Worm (Caenorhabditis elegans) whole organism, early embryonic: ENCODE results near the gene C56C10.9.

Source experiments
- B0310.2 ChIP-seq: sonication (generic microtip); optimal IDR thresholded peaks from 2 replicates; lab custom pipeline; 2016; ENCODE audit warnings: mild to moderate bottlenecking, missing genetic modification characterization, missing compliant biosample characterization
- F13C5.2 ChIP-seq: sonication (generic microtip); optimal IDR thresholded peaks from 2 replicates; lab custom pipeline; 2017; ENCODE audit warnings: mild to moderate bottlenecking, missing genetic modification characterization, inconsistent platforms, missing compliant biosample characterization
- aly-1 ChIP-seq: sonication (generic microtip); optimal IDR thresholded peaks from 2 replicates; lab custom pipeline; 2016; ENCODE audit warnings: missing genetic modification characterization, missing compliant biosample characterization
- ama-1 ChIP-seq: fragments of 150-350 bp; optimal IDR thresholded peaks from 2 replicates; lab custom pipeline; 2014
- ceh-13 ChIP-seq: fragments of 200-800 bp; sonication (Bioruptor generic); optimal IDR thresholded peaks from 2 replicates; lab custom pipeline; 2018; ENCODE audit warnings: mild to moderate bottlenecking, missing genetic modification characterization, missing compliant biosample characterization
- ceh-36 ChIP-seq: sonication (generic microtip); optimal IDR thresholded peaks from 2 replicates; lab custom pipeline; 2016; ENCODE audit warnings: missing genetic modification characterization, inconsistent platforms, missing compliant biosample characterization
- ets-7 ChIP-seq: sonication (generic microtip); optimal IDR thresholded peaks from 2 replicates; lab custom pipeline; 2016; ENCODE audit warnings: missing genotype, missing genetic modification characterization, missing compliant biosample characterization
- flt-1 ChIP-seq: fragments of 200-800 bp; sonication (Bioruptor generic); IDR thresholded peaks from 2 replicates; pipeline ENCODE4 v1.3.6; 2022; ENCODE audit warnings: missing genetic modification characterization, missing compliant biosample characterization
- hmbx-1 ChIP-seq: sonication (generic microtip); optimal IDR thresholded peaks from 2 replicates; lab custom pipeline; 2016; ENCODE audit warnings: mild to moderate bottlenecking, missing genetic modification characterization, missing compliant biosample characterization
- hmg-4 ChIP-seq: fragments of 200-800 bp; sonication (Bioruptor generic); optimal IDR thresholded peaks from 2 replicates; lab custom pipeline; 2018; ENCODE audit warnings: mild to moderate bottlenecking, missing genetic modification characterization, missing compliant biosample characterization
- hnd-1 ChIP-seq: sonication (generic microtip); optimal IDR thresholded peaks from 2 replicates; lab custom pipeline; 2016; ENCODE audit warnings: missing genetic modification characterization, missing compliant biosample characterization
- pes-1 ChIP-seq: fragments of 200-800 bp; sonication (Bioruptor generic); IDR thresholded peaks from 2 replicates; pipeline ENCODE4 v1.3.6; 2022; ENCODE audit warnings: missing genetic modification reagents, missing genetic modification characterization, missing compliant biosample characterization
- scrt-1 ChIP-seq: fragments of 200-800 bp; sonication (Bioruptor generic); IDR thresholded peaks from 2 replicates; pipeline ENCODE4 v1.3.6; 2022; ENCODE audit warnings: missing genetic modification characterization, missing compliant biosample characterization
- sea-1 ChIP-seq: fragments of 200-800 bp; sonication (Bioruptor generic); conservative IDR thresholded peaks from 2 replicates; pipeline ENCODE4 v1.3.6; 2022; ENCODE audit warnings: missing genetic modification characterization, missing compliant biosample characterization
- tbx-11 ChIP-seq: fragments of 200-800 bp; sonication (Bioruptor generic); IDR thresholded peaks from 2 replicates; pipeline ENCODE4 v1.3.6; 2022; ENCODE audit warnings: missing genetic modification characterization, missing compliant biosample characterization
- tbx-37 ChIP-seq: fragments of 200-800 bp; sonication (Bioruptor generic); conservative IDR thresholded peaks from 2 replicates; pipeline ENCODE4 v1.3.6; 2022; ENCODE audit warnings: missing genetic modification reagents, missing genetic modification characterization, missing compliant biosample characterization
- tra-4 ChIP-seq: sonication (generic microtip); optimal IDR thresholded peaks from 2 replicates; lab custom pipeline; 2017; ENCODE audit warnings: missing genetic modification characterization, missing compliant biosample characterization

The C56C10.9 gene

DNA sequence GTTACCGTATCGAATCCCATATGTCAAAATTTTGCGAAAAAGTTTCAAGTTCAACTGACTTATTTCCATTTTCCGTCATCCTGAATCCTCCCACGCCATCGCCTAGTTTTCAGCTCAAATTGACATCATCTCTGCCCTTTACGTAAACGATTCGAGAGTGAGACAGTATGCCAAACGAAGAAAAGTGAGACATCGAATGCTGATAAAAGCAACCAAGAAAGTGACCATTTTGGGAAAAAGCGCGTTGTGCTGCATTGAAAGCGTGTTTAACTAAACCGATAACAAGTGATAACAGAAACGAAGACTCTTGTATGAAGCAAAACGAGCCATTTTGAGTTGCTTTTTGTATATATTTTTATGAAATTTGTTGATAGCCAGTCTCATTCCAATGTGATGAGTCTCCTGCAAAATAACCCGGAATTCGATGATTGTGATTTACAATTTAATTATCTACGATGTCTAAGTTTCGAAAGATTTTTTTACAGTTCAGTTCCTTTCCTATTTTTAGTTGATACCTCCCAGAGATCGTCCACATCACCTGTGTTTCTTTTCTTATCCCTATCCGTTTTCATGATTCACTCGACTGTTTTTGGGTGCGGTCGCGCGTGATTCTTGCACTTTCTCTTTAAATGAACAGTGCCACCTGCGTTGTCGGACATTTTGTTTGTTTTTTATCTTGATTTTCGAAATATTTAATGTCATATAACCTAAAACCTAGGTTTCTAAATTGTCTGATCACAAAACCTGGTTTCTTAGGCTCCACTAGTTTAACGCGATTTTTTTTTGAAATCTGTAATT, 23.3 kb upstream of the C56C10.9 start:
- no peak for TF ChIP-seq scrt-1 (GFP tag; lab: Robert Waterston, UW)
- no peak for TF ChIP-seq ama-1 (lab: Kevin White, UChicago)
- no peak for TF ChIP-seq tbx-37
- TF ChIP-seq F13C5.2, result no peak
- TF ChIP-seq hmbx-1, result no peak
- no peak for TF ChIP-seq sea-1
- TF ChIP-seq ceh-36, result no peak

DNA sequence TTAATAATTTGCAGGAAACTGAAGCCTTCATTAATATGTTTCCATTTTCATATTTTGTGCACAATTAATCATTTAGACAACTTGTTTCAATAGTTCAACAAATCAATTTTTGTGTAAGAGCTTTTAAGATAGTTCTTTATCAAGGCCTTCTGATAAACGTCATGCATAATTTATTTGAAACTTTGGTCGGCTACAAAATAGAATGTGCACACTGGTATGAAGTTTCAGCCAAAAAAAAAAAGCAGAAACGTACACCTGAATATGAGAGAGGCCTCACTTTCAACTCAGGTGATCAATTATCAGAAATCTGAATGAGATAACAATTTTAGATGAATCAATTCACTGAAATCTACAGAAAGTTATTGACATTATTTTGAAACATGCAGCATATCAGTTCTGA, 22.3 kb upstream of the C56C10.9 start:
- no peak for TF ChIP-seq B0310.2
- no peak for TF ChIP-seq aly-1 (tag; lab: Kevin White, UChicago)
- no peak for TF ChIP-seq F13C5.2
- no peak for TF ChIP-seq sea-1
- no peak for TF ChIP-seq ceh-36
- no peak for TF ChIP-seq flt-1 (GFP tag; lab: Robert Waterston, UW)
- TF ChIP-seq hmbx-1, result no peak
- TF ChIP-seq ets-7 (tag; lab: Kevin White, UChicago), result no peak
- TF ChIP-seq pes-1 (GFP tag; lab: Robert Waterston, UW), result no peak
- no peak for TF ChIP-seq hnd-1 (tag; lab: Kevin White, UChicago)
- no peak for TF ChIP-seq tbx-37
- no peak for TF ChIP-seq tra-4 (tag; lab: Kevin White, UChicago)
- TF ChIP-seq scrt-1 (GFP tag; lab: Robert Waterston, UW), result no peak
- TF ChIP-seq ceh-13 (GFP tag; lab: Kevin White, UChicago), result no peak
- TF ChIP-seq tbx-11 (GFP tag; lab: Robert Waterston, UW), result no peak
- TF ChIP-seq hmg-4 (GFP tag; lab: Kevin White, UChicago), result no peak
- no peak for TF ChIP-seq ama-1 (lab: Kevin White, UChicago)

DNA sequence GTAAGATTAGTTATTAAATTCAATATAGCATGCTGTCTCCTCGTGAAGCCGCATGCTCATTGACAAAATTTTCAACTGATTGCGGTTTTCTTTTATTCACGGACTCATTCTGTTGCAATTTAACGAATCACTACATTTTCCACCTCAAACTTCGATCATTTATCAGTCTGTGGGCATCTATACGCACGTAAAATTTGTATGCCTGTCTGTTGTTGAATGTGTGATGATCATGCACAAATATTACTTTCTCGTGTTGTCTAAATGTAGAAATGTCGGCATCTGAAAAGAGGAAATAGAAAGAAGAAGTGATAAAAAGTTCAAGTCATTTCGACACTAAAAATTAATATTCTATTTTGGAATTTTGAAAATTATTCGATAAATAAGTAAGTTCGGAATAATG, 20.4 kb upstream of the C56C10.9 start:
- TF ChIP-seq aly-1 (tag; lab: Kevin White, UChicago), result no peak
- TF ChIP-seq B0310.2, result no peak
- no peak for TF ChIP-seq ceh-13 (GFP tag; lab: Kevin White, UChicago)
- no peak for TF ChIP-seq tra-4 (tag; lab: Kevin White, UChicago)

DNA sequence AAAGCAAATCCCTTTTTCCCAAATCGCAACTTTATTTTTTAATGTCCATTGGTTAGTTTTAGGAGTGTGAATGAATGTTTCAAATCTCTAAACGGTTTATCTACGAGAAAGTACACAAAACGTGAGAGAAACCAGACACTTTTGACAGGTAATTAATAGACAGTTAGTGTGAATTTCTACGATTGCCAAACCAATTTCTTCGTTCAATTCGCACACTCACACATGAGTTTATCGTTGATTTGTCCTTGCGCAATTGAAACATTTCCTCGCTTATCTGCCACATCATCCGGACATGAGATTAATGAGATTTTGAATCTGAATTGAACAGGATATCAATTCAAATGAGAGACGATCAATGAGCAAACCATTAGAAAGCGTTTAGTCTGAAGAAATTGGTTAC, 18.1 kb upstream of the C56C10.9 start:
- no peak for TF ChIP-seq flt-1 (GFP tag; lab: Robert Waterston, UW)
- no peak for TF ChIP-seq ceh-13 (GFP tag; lab: Kevin White, UChicago)
- no peak for TF ChIP-seq aly-1 (tag; lab: Kevin White, UChicago)
- TF ChIP-seq F13C5.2, result no peak
- TF ChIP-seq ama-1 (lab: Kevin White, UChicago), result no peak
- no peak for TF ChIP-seq hmg-4 (GFP tag; lab: Kevin White, UChicago)
- no peak for TF ChIP-seq ets-7 (tag; lab: Kevin White, UChicago)
- TF ChIP-seq ceh-36, result no peak
- TF ChIP-seq hnd-1 (tag; lab: Kevin White, UChicago), result no peak
- TF ChIP-seq tra-4 (tag; lab: Kevin White, UChicago), result no peak
- no peak for TF ChIP-seq pes-1 (GFP tag; lab: Robert Waterston, UW)
- TF ChIP-seq tbx-11 (GFP tag; lab: Robert Waterston, UW), result no peak
- TF ChIP-seq B0310.2, result no peak
- TF ChIP-seq hmbx-1, result no peak
- TF ChIP-seq sea-1, result no peak

DNA sequence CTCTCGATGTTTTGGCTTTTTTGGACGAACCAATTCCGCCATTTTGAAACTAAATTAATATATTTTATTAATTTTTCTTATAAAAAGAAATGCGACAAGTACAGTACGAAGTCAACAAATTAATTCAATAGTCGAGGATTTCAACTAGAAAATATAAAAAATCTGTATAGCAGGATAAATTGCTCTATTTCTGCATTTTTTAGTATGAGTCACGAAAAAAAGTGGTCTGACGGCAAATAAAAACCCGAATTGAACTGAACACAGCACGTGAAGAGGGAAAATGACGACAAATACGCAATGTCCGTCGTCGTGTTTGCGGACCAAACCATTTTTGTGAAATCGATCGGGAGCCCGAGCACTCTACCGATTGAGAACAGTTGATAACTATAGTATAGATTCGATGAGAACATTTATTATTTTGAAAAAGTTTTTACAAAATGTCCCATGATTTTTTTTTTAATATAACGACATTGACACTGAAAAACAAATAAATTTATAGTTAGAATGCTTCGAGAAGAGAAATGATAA, 17.2 kb upstream of the C56C10.9 start, which contains the start of gene epg-5:
TSS of gene epg-5 (minus strand) at position 51 of the 528 bp plus-strand sequence.
- TF ChIP-seq ama-1 (lab: Kevin White, UChicago), result no peak
- no peak for TF ChIP-seq ets-7 (tag; lab: Kevin White, UChicago)
- no peak for TF ChIP-seq tbx-37
- TF ChIP-seq ceh-13 (GFP tag; lab: Kevin White, UChicago), result no peak
- no peak for TF ChIP-seq B0310.2
- no peak for TF ChIP-seq ceh-36
- TF ChIP-seq tbx-11 (GFP tag; lab: Robert Waterston, UW), result no peak
- TF ChIP-seq tra-4 (tag; lab: Kevin White, UChicago), result no peak
- no peak for TF ChIP-seq F13C5.2
- TF ChIP-seq hnd-1 (tag; lab: Kevin White, UChicago), result no peak
- TF ChIP-seq aly-1 (tag; lab: Kevin White, UChicago), result no peak
- TF ChIP-seq sea-1, result no peak
- no peak for TF ChIP-seq hmbx-1
- no peak for TF ChIP-seq pes-1 (GFP tag; lab: Robert Waterston, UW)
- TF ChIP-seq hmg-4 (GFP tag; lab: Kevin White, UChicago), result no peak
- no peak for TF ChIP-seq scrt-1 (GFP tag; lab: Robert Waterston, UW)
- TF ChIP-seq flt-1 (GFP tag; lab: Robert Waterston, UW), result no peak

DNA sequence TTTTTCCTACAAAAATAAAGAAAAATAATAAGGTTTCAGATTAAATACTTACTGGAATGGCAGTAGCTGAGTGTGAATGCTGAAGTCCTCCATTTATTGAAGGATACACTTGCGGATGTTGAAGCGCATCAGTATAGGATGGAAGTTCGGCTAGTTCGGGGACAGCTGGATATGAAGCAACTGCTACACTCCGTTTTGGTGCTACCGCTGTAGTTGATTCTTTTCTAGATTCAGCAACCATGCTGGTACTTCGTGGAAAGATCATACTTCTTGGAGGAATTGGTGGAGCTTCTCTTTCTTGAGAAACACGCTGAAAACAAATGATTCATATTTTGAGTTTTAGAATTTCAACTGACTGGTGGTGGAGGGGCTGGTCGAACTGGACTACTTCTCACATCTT, 16.5 kb upstream of the C56C10.9 start:
- TF ChIP-seq aly-1 (tag; lab: Kevin White, UChicago) (no peak), B0310.2 (no peak), ama-1 (lab: Kevin White, UChicago) (no peak), tbx-11 (GFP tag; lab: Robert Waterston, UW) (no peak), tra-4 (tag; lab: Kevin White, UChicago) (no peak), hmg-4 (GFP tag; lab: Kevin White, UChicago) (no peak)

DNA sequence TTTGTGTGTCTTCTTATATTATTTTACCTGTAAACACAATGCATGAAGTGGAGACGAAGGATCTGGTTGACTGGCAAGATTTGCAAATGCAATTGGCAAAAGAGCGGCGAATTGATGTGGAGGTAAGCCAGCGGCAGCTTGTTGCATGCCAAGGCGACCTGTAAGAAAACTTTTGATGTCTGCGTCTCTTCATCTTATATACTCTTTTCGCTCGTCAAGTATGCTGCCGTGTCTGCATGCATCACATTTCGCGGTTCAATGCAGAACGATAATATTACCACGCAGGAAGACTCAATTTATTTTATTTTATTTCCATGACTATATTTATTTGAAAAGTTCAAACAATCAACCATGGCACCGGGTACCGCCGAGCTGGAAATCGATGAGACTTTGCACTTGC, 8.8 kb upstream of the C56C10.9 start, which contains the start of gene vps-33.2:
TSS of gene vps-33.2 (plus strand) at position 244 of the 400 bp plus-strand sequence.
- TF ChIP-seq ceh-36, result no peak
- no peak for TF ChIP-seq tbx-37
- TF ChIP-seq aly-1 (tag; lab: Kevin White, UChicago), result no peak
- TF ChIP-seq hmg-4 (GFP tag; lab: Kevin White, UChicago), result no peak
- TF ChIP-seq pes-1 (GFP tag; lab: Robert Waterston, UW), result no peak
- TF ChIP-seq ama-1 (lab: Kevin White, UChicago), result no peak
- TF ChIP-seq ceh-13 (GFP tag; lab: Kevin White, UChicago), result no peak
